Fruit fly (Drosophila melanogaster): ENCODE data around the gene ZC3H3.

ZC3H3 gene

DNA sequence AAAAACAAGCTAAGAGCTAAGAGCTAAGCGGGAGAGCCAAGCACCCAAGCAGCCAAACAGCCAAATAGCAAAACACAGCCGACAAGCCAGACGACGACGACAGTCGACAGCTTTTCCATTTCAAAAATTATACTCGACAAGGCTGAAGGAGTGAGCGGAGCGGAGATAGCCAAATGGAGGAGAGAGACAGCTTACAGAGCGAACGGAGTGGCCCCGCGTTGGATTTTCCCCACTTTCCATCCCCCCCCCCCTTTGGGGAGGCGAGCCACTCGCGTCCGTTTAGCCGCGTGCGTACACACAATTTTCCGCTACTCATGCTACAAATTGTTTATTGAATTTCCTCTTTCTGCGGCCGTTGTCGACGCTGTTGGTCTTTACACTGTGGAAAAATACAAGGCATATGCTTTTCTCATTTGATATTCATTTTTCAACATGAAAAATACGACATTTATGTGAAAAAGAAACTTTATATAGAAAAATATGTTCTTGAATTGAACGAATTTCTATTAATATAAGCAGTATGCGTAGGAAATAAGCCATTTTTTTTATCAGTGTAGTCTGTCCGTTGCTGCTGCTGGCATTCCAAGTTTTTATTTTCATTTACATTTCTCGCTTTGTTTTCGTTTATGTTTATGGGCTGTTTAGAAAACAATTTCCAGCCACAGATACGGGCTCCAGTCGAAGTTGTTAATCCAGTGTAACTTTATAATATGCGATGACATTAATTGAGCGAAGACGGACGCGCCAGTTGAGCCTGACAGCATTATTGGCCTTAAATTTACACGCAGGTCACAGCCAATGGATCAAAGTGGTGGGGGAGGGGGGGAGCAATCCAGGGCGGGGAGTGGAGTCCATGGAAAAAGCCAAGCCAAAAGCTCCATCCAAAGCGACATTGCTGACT, 51.4 kb downstream of the ZC3H3 start (continued):
- TF ChIP-seq pfk (GFP tag; optimal IDR thresholded peaks at IDR 0.05): no peak
- TF ChIP-seq ken (GFP tag; IDR thresholded peaks at IDR 0.05): peak; percentile 98
- peak; percentile 97 for TF ChIP-seq Drgx (GFP tag; IDR thresholded peaks at IDR 0.05)
- peak; percentile 98 for TF ChIP-seq CG13775 (GFP tag; optimal IDR thresholded peaks at IDR 0.05)
- peak; percentile 90 for TF ChIP-seq CG8765 (GFP tag; IDR thresholded peaks at IDR 0.05)
- peak; percentile 99 for TF ChIP-seq CG2712 (tag; optimal IDR thresholded peaks at IDR 0.05)
- TF ChIP-seq inv (GFP tag; IDR thresholded peaks at IDR 0.05; ENCODE audit: partially characterized antibody): no peak
- peak; percentile 83 for TF ChIP-seq CG4360 (GFP tag; IDR thresholded peaks at IDR 0.05)
- peak; percentile 71 for TF ChIP-seq Sry-δ (GFP tag; optimal IDR thresholded peaks at IDR 0.05)
- peak; percentile 91 for TF ChIP-seq abd-A (tag; optimal IDR thresholded peaks at IDR 0.05)
- peak; percentile 96 for TF ChIP-seq sqz (GFP tag; optimal IDR thresholded peaks at IDR 0.05)
- peak; percentile 22 for TF ChIP-seq gfzf (GFP tag; optimal IDR thresholded peaks at IDR 0.05)
- peak; percentile 99 for TF ChIP-seq PHDP (tag; optimal IDR thresholded peaks at IDR 0.05)
- TF ChIP-seq Atf3 (GFP tag; optimal IDR thresholded peaks at IDR 0.05): peak; percentile 97
- TF ChIP-seq CG10543 (GFP tag; optimal IDR thresholded peaks at IDR 0.05): peak; percentile 95
- TF ChIP-seq CG14860 (GFP tag; IDR thresholded peaks at IDR 0.05; ENCODE audit: partially characterized antibody): no peak
- TF ChIP-seq mld (GFP tag; IDR thresholded peaks at IDR 0.05; ENCODE audit: partially characterized antibody): 0 out of 3 replicates have a peak, but pooled peaks have one; percentile 22
- peak; percentile 97 for TF ChIP-seq CG14050 (GFP tag; IDR thresholded peaks at IDR 0.05)
- TF ChIP-seq zfh2 (GFP tag; optimal IDR thresholded peaks at IDR 0.05): peak; percentile 93
- TF ChIP-seq ac (GFP tag; optimal IDR thresholded peaks at IDR 0.05): peak; percentile 94
- peak; percentile 97 for TF ChIP-seq CG30431 (GFP tag; optimal IDR thresholded peaks at IDR 0.05)
- TF ChIP-seq Ada2b (GFP tag; IDR thresholded peaks at IDR 0.05): peak; percentile 98
- TF ChIP-seq al (GFP tag; IDR thresholded peaks at IDR 0.05): peak; percentile 96
- TF ChIP-seq Dbx (GFP tag; IDR thresholded peaks at IDR 0.05): peak; percentile 97
- TF ChIP-seq CG9817 (tag; optimal IDR thresholded peaks at IDR 0.05): peak; percentile 98
- peak; percentile 97 for TF ChIP-seq CG7786 (GFP tag; optimal IDR thresholded peaks at IDR 0.05)
- peak; percentile 98 for TF ChIP-seq seq (GFP tag; IDR thresholded peaks at IDR 0.05)
- peak; percentile 94 for TF ChIP-seq p53 (GFP tag; optimal IDR thresholded peaks at IDR 0.05)
- TF ChIP-seq Hey (tag; optimal IDR thresholded peaks at IDR 0.05): peak; percentile 80
- TF ChIP-seq tx (GFP tag; optimal IDR thresholded peaks at IDR 0.05): peak; percentile 96
- TF ChIP-seq CG7963 (GFP tag; IDR thresholded peaks at IDR 0.05; ENCODE audit: partially characterized antibody): no peak
- peak; percentile 74 for TF ChIP-seq MESR4 (GFP tag; optimal IDR thresholded peaks at IDR 0.05)
- peak; percentile 63 for TF ChIP-seq lbe (GFP tag; optimal IDR thresholded peaks at IDR 0.05)
- TF ChIP-seq dati (GFP tag; IDR thresholded peaks at IDR 0.05): peak; percentile 96
- peak; percentile 97 for TF ChIP-seq Vsx1 (GFP tag; optimal IDR thresholded peaks at IDR 0.05)
- peak; percentile 99 for TF ChIP-seq oc (tag; optimal IDR thresholded peaks at IDR 0.05)
- TF ChIP-seq nau (GFP tag; optimal IDR thresholded peaks at IDR 0.05): peak; percentile 98
- peak in 1 of 2 experiments; percentile 62 for TF ChIP-seq Trl (optimal IDR thresholded peaks at IDR 0.05)
- TF ChIP-seq Trl (GFP tag; optimal IDR thresholded peaks at IDR 0.05): peak; percentile 98
- TF ChIP-seq pzg (GFP tag; optimal IDR thresholded peaks at IDR 0.05): peak; percentile 8
- TF ChIP-seq CG12071 (GFP tag; optimal IDR thresholded peaks at IDR 0.05): peak; percentile 96
- peak; percentile 81 for TF ChIP-seq CG10321 (GFP tag; IDR thresholded peaks at IDR 0.05)
- peak; percentile 98 for TF ChIP-seq tgo (GFP tag; IDR thresholded peaks at IDR 0.05)
- TF ChIP-seq CkIIα-i1 (GFP tag; IDR thresholded peaks at IDR 0.05): peak; percentile 91
- TF ChIP-seq dm (GFP tag; optimal IDR thresholded peaks at IDR 0.05): peak; percentile 95
- TF ChIP-seq CrebB (tag; optimal IDR thresholded peaks at IDR 0.05): peak; percentile 98
- peak; percentile 98 for TF ChIP-seq dysf (GFP tag; IDR thresholded peaks at IDR 0.05)
- TF ChIP-seq fd3F (GFP tag; optimal IDR thresholded peaks at IDR 0.05): peak; percentile 96
- peak; percentile 99 for TF ChIP-seq CG17829 (tag; optimal IDR thresholded peaks at IDR 0.05)
